Worm (Caenorhabditis elegans) whole organism, L1 larva: Measurements from ENCODE around the gene pho-5.

Experiments used
- C34B4.2 ChIP-seq: sonication (generic microtip); optimal IDR thresholded peaks from 2 replicates; lab custom pipeline; 2017; ENCODE audit warnings: mild to moderate bottlenecking, missing genetic modification characterization, missing compliant biosample characterization
- aha-1 ChIP-seq: fragments of 150-350 bp; optimal IDR thresholded peaks from 2 replicates; lab custom pipeline; 2014; ENCODE audit warnings: missing biosample characterization, missing genetic modification characterization
- blmp-1 ChIP-seq: fragments of 150-350 bp; optimal IDR thresholded peaks from 2 replicates; lab custom pipeline; 2014; ENCODE audit warnings: missing biosample characterization, missing genetic modification characterization
- ceh-82 ChIP-seq, 3 experiments: fragments of 150-350 bp in 1 of 3; sonication (generic microtip) in 2 of 3; optimal IDR thresholded peaks; 2 replicates each; lab custom pipeline; 2014 to 2017; ENCODE audit warnings: missing biosample characterization in 3 of 3, missing genetic modification characterization in 3 of 3
- dpl-1 ChIP-seq, 3 experiments: fragments of 150-350 bp in 2 of 3; sonication (generic microtip) in 1 of 3; optimal IDR thresholded peaks; 2 replicates each; lab custom pipeline; 2014 to 2017; ENCODE audit warnings: missing biosample characterization in 3 of 3, missing genetic modification characterization in 3 of 3, missing genetic modification reagents in 3 of 3
- dsc-1 ChIP-seq: sonication (generic microtip); optimal IDR thresholded peaks from 2 replicates; lab custom pipeline; 2016; ENCODE audit warnings: mild to moderate bottlenecking, missing genetic modification characterization, missing compliant biosample characterization
- efl-1 ChIP-seq, 4 experiments: fragments of 150-350 bp; optimal IDR thresholded peaks in 3 of 4; peaks in 1 of 4; 1 replicate in 1 of 4; 2 replicates in 3 of 4; lab custom pipeline; 2014; ENCODE audit warnings: missing biosample characterization in 2 of 4, missing genetic modification characterization in 2 of 4, missing genetic modification reagents in 2 of 4
- egl-13 ChIP-seq: sonication (generic microtip); optimal IDR thresholded peaks from 2 replicates; lab custom pipeline; 2016; ENCODE audit warnings: missing genotype, missing genetic modification reagents, missing genetic modification characterization, missing compliant biosample characterization
- elt-2 ChIP-seq: sonication (generic microtip); optimal IDR thresholded peaks from 2 replicates; lab custom pipeline; 2016; ENCODE audit warnings: missing genetic modification characterization, mild to moderate bottlenecking, inconsistent platforms, missing compliant biosample characterization, missing genetic modification reagents
- elt-3 ChIP-seq, 6 experiments: fragments of 150-350 bp in 1 of 6; sonication (generic microtip); optimal IDR thresholded peaks; 2 replicates each; lab custom pipeline; 2017 to 2018; ENCODE audit warnings: missing biosample characterization in 6 of 6, missing genetic modification characterization in 6 of 6, inconsistent platforms in 1 of 6
- fkh-8 ChIP-seq: sonication (generic microtip); optimal IDR thresholded peaks from 2 replicates; lab custom pipeline; 2016; ENCODE audit warnings: mild to moderate bottlenecking, missing genetic modification characterization, missing compliant biosample characterization
- fos-1 ChIP-seq: fragments of 150-350 bp; optimal IDR thresholded peaks from 2 replicates; lab custom pipeline; 2014; ENCODE audit warnings: missing biosample characterization, missing genetic modification characterization
- grh-1 ChIP-seq: fragments of 200-800 bp; sonication (Bioruptor generic); IDR thresholded peaks from 2 replicates; pipeline ENCODE4 v1.3.6; 2022; ENCODE audit warnings: missing genetic modification reagents, missing genetic modification characterization, missing compliant biosample characterization
- hlh-4 ChIP-seq: sonication (generic microtip); optimal IDR thresholded peaks from 2 replicates; lab custom pipeline; 2016; ENCODE audit warnings: mild to moderate bottlenecking, missing genetic modification characterization, missing compliant biosample characterization
- irx-1 ChIP-seq: sonication (generic microtip); optimal IDR thresholded peaks from 2 replicates; lab custom pipeline; 2016; ENCODE audit warnings: missing genetic modification characterization, missing compliant biosample characterization
- lin-13 ChIP-seq: fragments of 150-350 bp; optimal IDR thresholded peaks from 2 replicates; lab custom pipeline; 2014; ENCODE audit warnings: missing biosample characterization, missing genetic modification reagents, missing genetic modification characterization
- lin-14 ChIP-seq: fragments of 200-800 bp; sonication (Bioruptor generic); optimal IDR thresholded peaks from 2 replicates; lab custom pipeline; 2018; ENCODE audit warnings: mild to moderate bottlenecking, missing genetic modification characterization, moderate library complexity, missing compliant biosample characterization
- lin-35 ChIP-seq, 2 experiments: fragments of 150-350 bp; optimal IDR thresholded peaks; 2 replicates each; lab custom pipeline; 2014; ENCODE audit warnings: missing biosample characterization in 2 of 2, missing genetic modification characterization in 2 of 2, missing genetic modification reagents in 2 of 2
- lsy-2 ChIP-seq, 2 experiments: fragments of 150-350 bp; optimal IDR thresholded peaks; 2 replicates each; lab custom pipeline; 2014; ENCODE audit warnings: missing biosample characterization in 2 of 2, missing genetic modification characterization in 2 of 2
- mab-9 ChIP-seq: fragments of 200-800 bp; sonication (Bioruptor generic); IDR thresholded peaks from 2 replicates; pipeline ENCODE4 v1.3.6; 2022; ENCODE audit warnings: missing genetic modification reagents, missing genetic modification characterization, missing compliant biosample characterization
- mdl-1 ChIP-seq, 2 experiments: fragments of 150-350 bp; optimal IDR thresholded peaks; 2 replicates each; lab custom pipeline; 2014 to 2017; ENCODE audit warnings: missing biosample characterization in 2 of 2, missing genetic modification characterization in 2 of 2, inconsistent platforms in 1 of 2
- mef-2 ChIP-seq: fragments of 150-350 bp; optimal IDR thresholded peaks from 2 replicates; lab custom pipeline; 2014; ENCODE audit warnings: missing biosample characterization, missing genetic modification characterization
- nhr-11 ChIP-seq: fragments of 150-350 bp; optimal IDR thresholded peaks from 2 replicates; lab custom pipeline; 2014; ENCODE audit warnings: missing biosample characterization, missing genetic modification characterization
- nhr-12 ChIP-seq: sonication (generic microtip); optimal IDR thresholded peaks from 2 replicates; lab custom pipeline; 2017; ENCODE audit warnings: missing biosample characterization, missing genetic modification characterization
- nhr-71 ChIP-seq: sonication (generic microtip); optimal IDR thresholded peaks from 2 replicates; lab custom pipeline; 2016; ENCODE audit warnings: mild to moderate bottlenecking, missing genetic modification characterization, moderate library complexity, missing compliant biosample characterization
- nhr-77 ChIP-seq: fragments of 150-350 bp; optimal IDR thresholded peaks from 2 replicates; lab custom pipeline; 2014; ENCODE audit warnings: missing biosample characterization, missing genetic modification characterization
- nhr-85 ChIP-seq: sonication (generic microtip); peaks from one replicate; lab custom pipeline; 2016; ENCODE audit warnings: missing genetic modification characterization, inconsistent platforms, missing compliant biosample characterization
- pag-3 ChIP-seq: sonication (generic microtip); optimal IDR thresholded peaks from 2 replicates; lab custom pipeline; 2017; ENCODE audit warnings: missing genetic modification characterization, mild to moderate bottlenecking, missing compliant biosample characterization, antibody characterized with exemption, borderline replicate concordance; ENCODE audit not compliant: insufficient read depth
- pax-3 ChIP-seq: fragments of 200-800 bp; sonication (Bioruptor generic); optimal IDR thresholded peaks from 2 replicates; lab custom pipeline; 2018; ENCODE audit warnings: mild to moderate bottlenecking, missing genetic modification characterization, moderate library complexity, missing compliant biosample characterization
- pqm-1 ChIP-seq: sonication (generic microtip); optimal IDR thresholded peaks from 3 replicates; lab custom pipeline; 2017; ENCODE audit warnings: missing biosample characterization, missing genetic modification characterization
- skn-1 ChIP-seq: fragments of 150-350 bp; optimal IDR thresholded peaks from 2 replicates; lab custom pipeline; 2014; ENCODE audit warnings: missing biosample characterization, missing genetic modification characterization
- snu-23 ChIP-seq: sonication (generic microtip); optimal IDR thresholded peaks from 2 replicates; lab custom pipeline; 2016; ENCODE audit warnings: missing genetic modification characterization, missing compliant biosample characterization
- sox-4 ChIP-seq: sonication (generic microtip); optimal IDR thresholded peaks from 2 replicates; lab custom pipeline; 2016; ENCODE audit warnings: missing genetic modification characterization, missing compliant biosample characterization
- sptf-1 ChIP-seq: fragments of 150-350 bp; optimal IDR thresholded peaks from 2 replicates; lab custom pipeline; 2014; ENCODE audit warnings: missing biosample characterization, missing genetic modification characterization
- sup-37 ChIP-seq: fragments of 200-800 bp; sonication (Bioruptor generic); optimal IDR thresholded peaks from 2 replicates; lab custom pipeline; 2018; ENCODE audit warnings: mild to moderate bottlenecking, missing genetic modification characterization, missing compliant biosample characterization
- tbx-2 ChIP-seq: sonication (generic microtip); optimal IDR thresholded peaks from 2 replicates; lab custom pipeline; 2016; ENCODE audit warnings: missing genetic modification characterization, missing compliant biosample characterization
- tlp-1 ChIP-seq: fragments of 150-350 bp; optimal IDR thresholded peaks from 2 replicates; lab custom pipeline; 2014; ENCODE audit warnings: missing biosample characterization, missing genetic modification characterization
- unc-130 ChIP-seq: fragments of 150-350 bp; optimal IDR thresholded peaks from 2 replicates; lab custom pipeline; 2017; ENCODE audit warnings: missing biosample characterization, missing genetic modification characterization, inconsistent platforms
- unc-30 ChIP-seq: sonication (generic microtip); optimal IDR thresholded peaks from 2 replicates; lab custom pipeline; 2017; ENCODE audit warnings: missing biosample characterization, missing genetic modification characterization
- unc-62 ChIP-seq: fragments of 150-350 bp; optimal IDR thresholded peaks from 2 replicates; lab custom pipeline; 2014; ENCODE audit warnings: missing biosample characterization, missing genetic modification reagents, missing genetic modification characterization
- unc-86 ChIP-seq: sonication (generic microtip); optimal IDR thresholded peaks from 2 replicates; lab custom pipeline; 2016; ENCODE audit warnings: missing genetic modification characterization, missing compliant biosample characterization
- unc-98 ChIP-seq: fragments of 200-800 bp; sonication (Bioruptor generic); IDR thresholded peaks from 2 replicates; pipeline ENCODE4 v1.3.6; 2022; ENCODE audit warnings: missing genetic modification characterization, missing compliant biosample characterization
- vab-15 ChIP-seq: sonication (generic microtip); optimal IDR thresholded peaks from 2 replicates; lab custom pipeline; 2017; ENCODE audit warnings: missing genotype, mild to moderate bottlenecking, missing genetic modification characterization, missing compliant biosample characterization
- xbp-1 ChIP-seq: sonication (generic microtip); optimal IDR thresholded peaks from 2 replicates; lab custom pipeline; 2016; ENCODE audit warnings: missing genetic modification characterization, missing compliant biosample characterization
- zag-1 ChIP-seq: fragments of 150-350 bp; optimal IDR thresholded peaks from 2 replicates; lab custom pipeline; 2014; ENCODE audit warnings: missing biosample characterization, missing genetic modification characterization
- zip-4 ChIP-seq: fragments of 200-800 bp; sonication (Bioruptor generic); optimal IDR thresholded peaks from 2 replicates; lab custom pipeline; 2018; ENCODE audit warnings: mild to moderate bottlenecking, missing genetic modification characterization, moderate library complexity, missing compliant biosample characterization
- ztf-11 ChIP-seq, 2 experiments: sonication (generic microtip); optimal IDR thresholded peaks; 2 replicates each; lab custom pipeline; 2016 to 2017; ENCODE audit warnings: missing genetic modification characterization in 2 of 2, missing biosample characterization in 1 of 2, missing compliant biosample characterization in 1 of 2
- ztf-4 ChIP-seq: fragments of 150-350 bp; optimal IDR thresholded peaks from 2 replicates; lab custom pipeline; 2014; ENCODE audit warnings: missing biosample characterization, missing genetic modification characterization

pho-5 gene

DNA sequence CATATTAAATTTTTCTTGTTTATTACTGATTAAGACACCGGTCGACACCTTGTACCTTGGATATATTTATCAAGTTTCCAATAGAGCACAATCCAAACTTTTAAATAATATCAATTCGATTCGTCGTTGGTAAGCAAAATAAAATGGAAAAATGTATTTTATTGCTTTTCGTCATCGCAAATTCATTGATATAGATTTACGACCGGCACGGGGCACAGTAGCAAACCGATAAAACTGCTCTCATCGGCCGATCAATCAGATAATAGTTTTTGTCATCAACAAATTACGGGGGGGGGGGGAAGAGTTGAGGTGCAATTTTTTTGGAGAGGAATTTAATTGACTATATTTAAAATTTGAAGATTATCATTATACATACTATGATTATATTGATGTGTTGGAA is 37.6 kb upstream of the pho-5 start:
- TF ChIP-seq unc-86 (tag; lab: Kevin White, UChicago), result no peak

DNA sequence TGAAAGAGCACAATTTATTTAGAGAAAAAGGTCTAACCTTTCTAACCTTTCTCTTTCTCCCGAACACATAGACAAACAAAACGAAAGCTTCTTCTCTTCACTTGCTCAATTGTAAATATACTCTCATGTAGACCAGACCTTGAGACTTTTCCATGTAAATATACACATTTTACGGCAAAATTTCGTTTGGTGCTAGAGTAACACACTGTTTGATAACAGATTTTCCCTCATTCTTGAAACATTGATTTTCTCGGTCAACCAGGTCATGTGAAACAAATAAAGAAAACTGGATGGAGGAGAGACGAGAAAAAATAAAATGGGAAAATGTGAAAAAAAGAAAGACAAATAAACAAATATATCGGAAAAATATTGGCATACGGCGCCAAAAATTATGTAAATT is 36.3 kb upstream of the pho-5 start:
- TF ChIP-seq nhr-71 (tag; lab: Kevin White, UChicago) (peak; percentile 5), vab-15 (tag; lab: Kevin White, UChicago) (no peak), pax-3 (no peak), sptf-1 (tag; lab: Kevin White, UChicago) (no peak), nhr-11 (no peak), unc-86 (tag; lab: Kevin White, UChicago) (no peak), mab-9 (GFP tag; lab: Robert Waterston, UW) (no peak), zag-1 (tag; lab: Kevin White, UChicago) (no peak), ztf-4 (tag; lab: Kevin White, UChicago) (no peak), efl-1 (optimal IDR thresholded peaks at IDR 0.05; lab: Kevin White, UChicago) (no peak), efl-1 (GFP tag; optimal IDR thresholded peaks at IDR 0.05 in 1 of 2; lab: Kevin White, UChicago) (no peak), grh-1 (no peak), tbx-2 (tag; lab: Kevin White, UChicago) (peak; percentile 24), xbp-1 (tag; lab: Kevin White, UChicago) (no peak), unc-62 (GFP tag; lab: Kevin White, UChicago) (no peak), lsy-2 (tag; optimal IDR thresholded peaks at IDR 0.05; lab: Kevin White, UChicago) (peak in 1 of 2 experiments; percentile 12), nhr-77 (no peak), ztf-11 (tag; optimal IDR thresholded peaks at IDR 0.05; lab: Kevin White, UChicago) (no peak), lin-13 (GFP tag; lab: Kevin White, UChicago) (no peak), lin-14 (peak; percentile 52), pag-3 (tag; lab: Kevin White, UChicago) (no peak), irx-1 (no peak), dpl-1 (GFP tag; optimal IDR thresholded peaks at IDR 0.05; lab: Kevin White, UChicago) (no peak), nhr-12 (no peak), zip-4 (GFP tag; lab: Kevin White, UChicago) (no peak), elt-3 (tag; optimal IDR thresholded peaks at IDR 0.05; lab: Kevin White, UChicago) (no peak), elt-2 (tag; lab: Kevin White, UChicago) (peak; percentile 40), dsc-1 (tag; lab: Kevin White, UChicago) (no peak), C34B4.2 (tag; lab: Kevin White, UChicago) (no peak), egl-13 (tag; lab: Kevin White, UChicago) (no peak), pqm-1 (tag; lab: Kevin White, UChicago) (no peak), mdl-1 (tag; optimal IDR thresholded peaks at IDR 0.05; lab: Kevin White, UChicago) (no peak), nhr-85 (no peak), unc-30 (tag; lab: Kevin White, UChicago) (no peak), aha-1 (tag; lab: Kevin White, UChicago) (no peak), unc-98 (GFP tag; lab: Robert Waterston, UW) (no peak), mef-2 (tag; lab: Kevin White, UChicago) (no peak), fos-1 (tag; lab: Kevin White, UChicago) (no peak), lin-35 (GFP tag; optimal IDR thresholded peaks at IDR 0.05; lab: Kevin White, UChicago) (peak in 1 of 2 experiments; percentile 12), unc-130 (tag; lab: Kevin White, UChicago) (no peak), sox-4 (no peak), fkh-8 (tag; lab: Kevin White, UChicago) (no peak), blmp-1 (tag; lab: Kevin White, UChicago) (no peak), snu-23 (GFP tag; lab: Kevin White, UChicago) (no peak), hlh-4 (no peak), sup-37 (GFP tag; lab: Kevin White, UChicago) (no peak), tlp-1 (no peak), skn-1 (tag; lab: Kevin White, UChicago) (no peak), ceh-82 (tag; optimal IDR thresholded peaks at IDR 0.05; lab: Kevin White, UChicago) (no peak)
